Fruit fly (Drosophila melanogaster) whole organism, adult: ENCODE measurements around the gene ECSIT.

Experiments used
- CG11617 ChIP-seq: fragments of 200-800 bp; sonication (Bioruptor generic); optimal IDR thresholded peaks from 2 replicates; lab custom pipeline; 2017; ENCODE audit warnings: mild to moderate bottlenecking, missing biosample characterization, missing genetic modification reagents, missing genetic modification characterization
- CG12768 ChIP-seq: fragments of 200-800 bp; sonication (Bioruptor generic); optimal IDR thresholded peaks from 2 replicates; lab custom pipeline; 2017; ENCODE audit warnings: missing biosample characterization, missing genetic modification characterization, mild to moderate bottlenecking, moderate library complexity, missing genetic modification reagents
- CG14711 ChIP-seq: fragments of 200-800 bp; sonication (Bioruptor generic); optimal IDR thresholded peaks from 2 replicates; lab custom pipeline; 2018; ENCODE audit warnings: missing biosample characterization, mild to moderate bottlenecking, missing genetic modification characterization, moderate library complexity
- CG1620 ChIP-seq: fragments of 200-800 bp; sonication (Bioruptor generic); optimal IDR thresholded peaks from 2 replicates; lab custom pipeline; 2016; ENCODE audit warnings: missing biosample characterization, missing genetic modification characterization
- CG33017 ChIP-seq: fragments of 200-800 bp; sonication (Bioruptor generic); optimal IDR thresholded peaks from 2 replicates; lab custom pipeline; 2018; ENCODE audit warnings: missing biosample characterization, mild to moderate bottlenecking, missing genetic modification characterization, moderate library complexity
- CG5204 ChIP-seq: fragments of 200-800 bp; sonication (Bioruptor generic); optimal IDR thresholded peaks from 2 replicates; lab custom pipeline; 2016; ENCODE audit warnings: missing biosample characterization, missing genetic modification characterization
- CG7045 ChIP-seq: fragments of 200-800 bp; sonication (Bioruptor generic); optimal IDR thresholded peaks from 2 replicates; lab custom pipeline; 2017; ENCODE audit warnings: missing biosample characterization, mild to moderate bottlenecking, missing genetic modification characterization
- CG7101 ChIP-seq: fragments of 200-800 bp; sonication (Bioruptor generic); optimal IDR thresholded peaks from 2 replicates; lab custom pipeline; 2018; ENCODE audit warnings: missing biosample characterization, mild to moderate bottlenecking, missing genetic modification characterization, moderate library complexity
- Clk ChIP-seq: fragments of 200-800 bp; sonication (Bioruptor generic); optimal IDR thresholded peaks from 2 replicates; lab custom pipeline; 2017; ENCODE audit warnings: missing biosample characterization, missing genetic modification characterization
- Crg-1 ChIP-seq: fragments of 200-800 bp; sonication (Bioruptor generic); optimal IDR thresholded peaks from 2 replicates; lab custom pipeline; 2016; ENCODE audit warnings: missing biosample characterization, missing genetic modification characterization
- Hr96 ChIP-seq: fragments of 200-800 bp; sonication (Bioruptor generic); optimal IDR thresholded peaks from 2 replicates; lab custom pipeline; 2016; ENCODE audit warnings: missing biosample characterization, missing genetic modification characterization
- Mnt ChIP-seq: fragments of 200-800 bp; sonication (Bioruptor generic); optimal IDR thresholded peaks from 2 replicates; lab custom pipeline; 2016; ENCODE audit warnings: missing biosample characterization, mild to moderate bottlenecking, missing genetic modification characterization
- bab1 ChIP-seq: fragments of 200-800 bp; sonication (Bioruptor generic); optimal IDR thresholded peaks from 3 replicates; lab custom pipeline; 2019; ENCODE audit warnings: missing biosample characterization, mild to moderate bottlenecking, missing genetic modification characterization, moderate library complexity
- cic ChIP-seq: fragments of 200-800 bp; sonication (Bioruptor generic); optimal IDR thresholded peaks from 2 replicates; lab custom pipeline; 2017; ENCODE audit warnings: missing biosample characterization, mild to moderate bottlenecking, missing genetic modification characterization, moderate library complexity
- cnc ChIP-seq, 2 experiments: fragments of >200 bp; optimal IDR thresholded peaks; 2 replicates each; lab custom pipeline; 2017
- kay ChIP-seq: fragments of 200-800 bp; sonication (Bioruptor generic); peaks from one replicate; lab custom pipeline; 2016; ENCODE audit warnings: missing biosample characterization, missing genetic modification characterization, borderline replicate concordance
- ovo ChIP-seq: fragments of 200-800 bp; sonication (Bioruptor generic); optimal IDR thresholded peaks from 2 replicates; lab custom pipeline; 2016; ENCODE audit warnings: missing biosample characterization, missing genetic modification characterization
- pad ChIP-seq: fragments of 200-800 bp; sonication (Bioruptor generic); optimal IDR thresholded peaks from 3 replicates; lab custom pipeline; 2017; ENCODE audit warnings: missing biosample characterization, missing genetic modification characterization, mild to moderate bottlenecking, moderate library complexity, missing genetic modification reagents
- tj ChIP-seq: fragments of 200-800 bp; sonication (Bioruptor generic); optimal IDR thresholded peaks from 3 replicates; lab custom pipeline; 2017; ENCODE audit warnings: missing biosample characterization, mild to moderate bottlenecking, missing genetic modification characterization, moderate library complexity
- toe ChIP-seq: fragments of 200-800 bp; sonication (Bioruptor generic); optimal IDR thresholded peaks from 2 replicates; lab custom pipeline; 2016; ENCODE audit warnings: missing biosample characterization, missing genetic modification characterization

Gene ECSIT

dm6 chr3R:5840870-5841269 is 15.5 kb upstream of the ECSIT start, which contains the start of gene CG1213:
TSS of gene CG1213 (plus strand) at chr3R:5841170.
- no peak for TF ChIP-seq bab1 (GFP tag; lab: Kevin White, UChicago)
- no peak for TF ChIP-seq CG1620 (GFP tag; lab: Kevin White, UChicago)
- TF ChIP-seq CG7045, result no peak
- no peak for TF ChIP-seq CG11617
- TF ChIP-seq Hr96 (GFP tag; lab: Kevin White, UChicago), result no peak
- TF ChIP-seq CG5204 (GFP tag; lab: Kevin White, UChicago), result no peak

- no peak for TF ChIP-seq Clk (GFP tag; lab: Kevin White, UChicago)
- no peak for TF ChIP-seq pad (GFP tag; lab: Kevin White, UChicago)
- no peak for TF ChIP-seq cnc (optimal IDR thresholded peaks at IDR 0.05; lab: Kevin White, UChicago)
- TF ChIP-seq CG12768 (GFP tag; lab: Kevin White, UChicago), result no peak
Measured at dm6 chr3R:5841290-5841689, 15.1 kb upstream of the ECSIT start.

- TF ChIP-seq cic (GFP tag; lab: Kevin White, UChicago) (peak; percentile 95), CG12768 (GFP tag; lab: Kevin White, UChicago) (peak; percentile 43), Mnt (GFP tag; lab: Kevin White, UChicago) (peak; percentile 70), Hr96 (GFP tag; lab: Kevin White, UChicago) (no peak), CG5204 (GFP tag; lab: Kevin White, UChicago) (no peak), kay (GFP tag; lab: Kevin White, UChicago) (peak; percentile 50)
Measured at dm6 chr3R:5843516-5843915, 12.9 kb upstream of the ECSIT start.

- TF ChIP-seq pad (GFP tag; lab: Kevin White, UChicago) (no peak), kay (GFP tag; lab: Kevin White, UChicago) (peak; percentile 73), Clk (GFP tag; lab: Kevin White, UChicago) (no peak), Mnt (GFP tag; lab: Kevin White, UChicago) (no peak), Crg-1 (GFP tag; lab: Kevin White, UChicago) (no peak), CG11617 (no peak), toe (no peak), CG12768 (GFP tag; lab: Kevin White, UChicago) (no peak), CG7101 (no peak), cnc (optimal IDR thresholded peaks at IDR 0.05; lab: Kevin White, UChicago) (peak in 1 of 2 experiments; percentile 17), tj (GFP tag; lab: Kevin White, UChicago) (no peak), Hr96 (GFP tag; lab: Kevin White, UChicago) (no peak), CG7045 (no peak), CG5204 (GFP tag; lab: Kevin White, UChicago) (no peak), CG1620 (GFP tag; lab: Kevin White, UChicago) (no peak)
Measured at dm6 chr3R:5846570-5847270, 9.7 kb upstream of the ECSIT start, which contains the start of gene CG14676. TSS of gene CG14676 (plus strand) at chr3R:5847220.

- TF ChIP-seq CG33017, result no peak
- TF ChIP-seq CG5204 (GFP tag; lab: Kevin White, UChicago), result no peak
- no peak for TF ChIP-seq CG7045
- no peak for TF ChIP-seq bab1 (GFP tag; lab: Kevin White, UChicago)
- no peak for TF ChIP-seq ovo (GFP tag; lab: Kevin White, UChicago)
- TF ChIP-seq Mnt (GFP tag; lab: Kevin White, UChicago), result no peak
- TF ChIP-seq toe, result no peak
- no peak for TF ChIP-seq CG7101
- no peak for TF ChIP-seq kay (GFP tag; lab: Kevin White, UChicago)
- TF ChIP-seq CG12768 (GFP tag; lab: Kevin White, UChicago), result no peak
- no peak for TF ChIP-seq pad (GFP tag; lab: Kevin White, UChicago)
- TF ChIP-seq CG1620 (GFP tag; lab: Kevin White, UChicago), result no peak
- TF ChIP-seq Crg-1 (GFP tag; lab: Kevin White, UChicago), result no peak
- TF ChIP-seq tj (GFP tag; lab: Kevin White, UChicago), result no peak
Measured at dm6 chr3R:5853032-5853431, 3.4 kb upstream of the ECSIT start, which contains the start of gene CG34287. TSS of gene CG34287 (plus strand) at chr3R:5853332.

- TF ChIP-seq Mnt (GFP tag; lab: Kevin White, UChicago) (peak; percentile 29), Clk (GFP tag; lab: Kevin White, UChicago) (no peak), cic (GFP tag; lab: Kevin White, UChicago) (peak; percentile 67)
Measured at dm6 chr3R:5860736-5861217, 4.4 kb downstream of the ECSIT start.

dm6 chr3R:5861218-5861902 is 5.0 kb downstream of the ECSIT start:
- TF ChIP-seq CG7101 (peak; percentile 50), CG7045 (peak; percentile 21), tj (GFP tag; lab: Kevin White, UChicago) (peak; percentile 26), CG12768 (GFP tag; lab: Kevin White, UChicago) (no peak), toe (peak; percentile 39), CG33017 (peak; percentile 17), CG11617 (peak; percentile 76), cic (GFP tag; lab: Kevin White, UChicago) (no peak), Hr96 (GFP tag; lab: Kevin White, UChicago) (peak; percentile 33), CG5204 (GFP tag; lab: Kevin White, UChicago) (peak; percentile 54), bab1 (GFP tag; lab: Kevin White, UChicago) (peak; percentile 3), CG1620 (GFP tag; lab: Kevin White, UChicago) (no peak), CG14711 (tag; lab: Kevin White, UChicago) (peak; percentile 14), ovo (GFP tag; lab: Kevin White, UChicago) (no peak), Crg-1 (GFP tag; lab: Kevin White, UChicago) (peak; percentile 0), pad (GFP tag; lab: Kevin White, UChicago) (no peak), Clk (GFP tag; lab: Kevin White, UChicago) (peak; percentile 30), Mnt (GFP tag; lab: Kevin White, UChicago) (no peak), cnc (optimal IDR thresholded peaks at IDR 0.05; lab: Kevin White, UChicago) (no peak), kay (GFP tag; lab: Kevin White, UChicago) (peak; percentile 58)
